Fruit fly (Drosophila melanogaster): ENCODE measurements around the gene CG32318.

CG32318 gene

DNA sequence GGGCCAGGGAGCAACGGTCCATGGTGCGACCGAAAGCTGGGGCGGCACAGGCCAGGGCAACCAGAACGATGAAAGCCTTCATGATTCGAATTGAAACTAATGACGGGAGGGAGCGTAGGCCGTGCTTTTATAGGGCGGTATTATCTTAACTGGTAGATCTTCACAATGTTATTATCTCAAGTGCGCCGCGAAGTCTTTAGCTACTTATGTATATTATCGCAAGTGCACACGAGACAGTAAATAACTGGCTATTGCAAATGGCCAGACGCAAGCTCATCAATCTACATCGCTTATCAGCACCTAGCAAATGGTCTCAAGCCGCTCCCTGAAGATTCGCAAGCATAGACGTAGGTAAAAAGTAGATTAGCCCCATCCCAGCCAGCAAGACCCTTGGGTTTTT is 35.6 kb downstream of the CG32318 start, which contains the start of gene LysD:
Gene LysD (minus strand): TSS at position 101 of the 400 bp plus-strand sequence.
- TF ChIP-seq Vsx2 (GFP tag; optimal IDR thresholded peaks at IDR 0.05; ENCODE audit: partially characterized antibody) (no peak), Dif (GFP tag; optimal IDR thresholded peaks at IDR 0.05; ENCODE audit: partially characterized antibody) (no peak), dmrt93B (GFP tag; optimal IDR thresholded peaks at IDR 0.05) (no peak), woc (GFP tag; optimal IDR thresholded peaks at IDR 0.05) (no peak), Hnf4 (GFP tag; optimal IDR thresholded peaks at IDR 0.05) (no peak), tai (GFP tag; optimal IDR thresholded peaks at IDR 0.05) (no peak), sv (GFP tag; optimal IDR thresholded peaks at IDR 0.05) (no peak), ey (GFP tag; optimal IDR thresholded peaks at IDR 0.05) (no peak), dl (GFP tag; optimal IDR thresholded peaks at IDR 0.05; ENCODE audit: insufficient read depth in 1 of 2, partially characterized antibody in 2 of 2) (no peak), Jra (GFP tag; optimal IDR thresholded peaks at IDR 0.05) (no peak), GATAd (GFP tag; optimal IDR thresholded peaks at IDR 0.05) (no peak), brk (GFP tag; optimal IDR thresholded peaks at IDR 0.05) (no peak), foxo (GFP tag; optimal IDR thresholded peaks at IDR 0.05) (no peak), OdsH (GFP tag; optimal IDR thresholded peaks at IDR 0.05) (no peak), Sp1 (GFP tag; optimal IDR thresholded peaks at IDR 0.05) (no peak), HLH106 (tag; optimal IDR thresholded peaks at IDR 0.05) (no peak), fru (GFP tag; optimal IDR thresholded peaks at IDR 0.05) (no peak)

DNA sequence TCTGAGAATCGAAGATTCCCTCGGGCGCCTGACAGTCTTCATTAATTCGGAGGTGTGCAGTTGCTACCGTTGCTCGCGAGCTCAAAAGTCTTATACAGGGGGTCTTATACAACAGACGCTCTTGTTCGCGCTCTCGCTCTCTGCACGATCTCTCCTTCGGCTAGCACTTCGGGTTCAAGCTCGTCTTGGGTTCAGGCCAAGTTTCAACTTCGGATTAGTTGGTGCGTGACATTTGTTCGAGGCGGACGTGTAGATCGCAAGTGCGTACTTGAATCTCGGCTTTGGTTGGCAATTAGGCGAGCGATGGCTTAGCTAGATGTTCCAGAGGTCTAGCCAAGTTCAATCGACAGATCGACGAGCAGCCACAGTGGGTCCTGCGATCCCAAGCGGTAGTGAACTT is 38.5 kb downstream of the CG32318 start:
- TF ChIP-seq Sp1 (GFP tag; optimal IDR thresholded peaks at IDR 0.05) (no peak), Abd-B (GFP tag; optimal IDR thresholded peaks at IDR 0.05) (no peak), GATAd (GFP tag; optimal IDR thresholded peaks at IDR 0.05) (no peak), dsf (GFP tag; optimal IDR thresholded peaks at IDR 0.05; ENCODE audit: borderline replicate concordance) (no peak), brk (GFP tag; optimal IDR thresholded peaks at IDR 0.05) (no peak), br (GFP tag; optimal IDR thresholded peaks at IDR 0.05) (no peak), ey (GFP tag; optimal IDR thresholded peaks at IDR 0.05) (no peak), dl (GFP tag; optimal IDR thresholded peaks at IDR 0.05; ENCODE audit: insufficient read depth in 1 of 2, partially characterized antibody in 2 of 2) (peak in 1 of 2 experiments; percentile 1), sv (GFP tag; optimal IDR thresholded peaks at IDR 0.05) (no peak), Dif (GFP tag; optimal IDR thresholded peaks at IDR 0.05; ENCODE audit: partially characterized antibody) (peak; percentile 36), rgr (GFP tag; optimal IDR thresholded peaks at IDR 0.05) (no peak), woc (GFP tag; optimal IDR thresholded peaks at IDR 0.05) (no peak)

DNA sequence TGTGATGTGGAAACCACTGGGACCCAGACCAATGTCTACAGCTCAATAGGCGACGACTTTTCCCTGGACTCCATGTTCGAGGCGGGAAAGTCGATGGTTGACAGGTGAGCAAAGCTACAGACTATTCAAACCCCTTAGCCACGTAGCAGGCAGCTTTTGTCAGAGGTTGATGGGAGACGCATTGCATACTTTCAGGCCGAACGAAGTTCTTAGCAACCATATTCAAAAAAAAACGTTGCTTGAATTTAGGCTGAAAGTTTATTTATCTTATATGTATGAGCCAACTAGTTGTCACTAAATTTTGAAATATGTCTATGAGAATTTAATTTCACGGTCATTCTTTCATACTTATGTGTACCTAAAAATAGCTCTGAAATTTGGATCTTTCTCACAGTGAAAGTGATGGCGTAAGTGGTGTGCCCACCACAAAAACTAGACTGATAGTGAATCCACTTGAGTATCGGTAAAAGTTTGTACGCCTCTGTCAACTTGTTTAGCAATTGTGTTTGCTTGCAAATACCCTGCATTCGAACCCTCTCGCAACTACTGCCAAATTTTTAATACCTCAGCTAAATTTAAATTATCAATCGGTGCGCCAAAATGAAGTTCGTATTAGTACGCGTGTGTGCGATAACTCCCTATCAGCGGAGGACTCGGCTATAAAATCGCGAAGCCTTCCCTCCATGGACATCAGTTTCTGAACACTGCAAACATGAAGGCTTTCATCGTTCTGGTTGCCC is 39.9 kb downstream of the CG32318 start, which contains the start of gene LysB:
Gene LysB (plus strand): TSS at position 690 of the 740 bp plus-strand sequence.
- TF ChIP-seq Myc (optimal IDR thresholded peaks at IDR 0.05) = peak; percentile 85
- TF ChIP-seq N (GFP tag; optimal IDR thresholded peaks at IDR 0.05) = peak; percentile 11
- TF ChIP-seq dl (GFP tag; optimal IDR thresholded peaks at IDR 0.05; ENCODE audit: insufficient read depth in 1 of 2, partially characterized antibody in 2 of 2) = peak; percentile 64 to 80
- TF ChIP-seq Hr78 (GFP tag; optimal IDR thresholded peaks at IDR 0.05) = no peak
- TF ChIP-seq Dif (GFP tag; optimal IDR thresholded peaks at IDR 0.05; ENCODE audit: partially characterized antibody) = peak; percentile 96
- TF ChIP-seq Rel (GFP tag; optimal IDR thresholded peaks at IDR 0.05) = no peak
- peak; percentile 18 for TF ChIP-seq Rel (tag; optimal IDR thresholded peaks at IDR 0.05)
- no peak for TF ChIP-seq GATAd (GFP tag; optimal IDR thresholded peaks at IDR 0.05)
- peak; percentile 86 for TF ChIP-seq Vsx2 (GFP tag; optimal IDR thresholded peaks at IDR 0.05; ENCODE audit: partially characterized antibody)

DNA sequence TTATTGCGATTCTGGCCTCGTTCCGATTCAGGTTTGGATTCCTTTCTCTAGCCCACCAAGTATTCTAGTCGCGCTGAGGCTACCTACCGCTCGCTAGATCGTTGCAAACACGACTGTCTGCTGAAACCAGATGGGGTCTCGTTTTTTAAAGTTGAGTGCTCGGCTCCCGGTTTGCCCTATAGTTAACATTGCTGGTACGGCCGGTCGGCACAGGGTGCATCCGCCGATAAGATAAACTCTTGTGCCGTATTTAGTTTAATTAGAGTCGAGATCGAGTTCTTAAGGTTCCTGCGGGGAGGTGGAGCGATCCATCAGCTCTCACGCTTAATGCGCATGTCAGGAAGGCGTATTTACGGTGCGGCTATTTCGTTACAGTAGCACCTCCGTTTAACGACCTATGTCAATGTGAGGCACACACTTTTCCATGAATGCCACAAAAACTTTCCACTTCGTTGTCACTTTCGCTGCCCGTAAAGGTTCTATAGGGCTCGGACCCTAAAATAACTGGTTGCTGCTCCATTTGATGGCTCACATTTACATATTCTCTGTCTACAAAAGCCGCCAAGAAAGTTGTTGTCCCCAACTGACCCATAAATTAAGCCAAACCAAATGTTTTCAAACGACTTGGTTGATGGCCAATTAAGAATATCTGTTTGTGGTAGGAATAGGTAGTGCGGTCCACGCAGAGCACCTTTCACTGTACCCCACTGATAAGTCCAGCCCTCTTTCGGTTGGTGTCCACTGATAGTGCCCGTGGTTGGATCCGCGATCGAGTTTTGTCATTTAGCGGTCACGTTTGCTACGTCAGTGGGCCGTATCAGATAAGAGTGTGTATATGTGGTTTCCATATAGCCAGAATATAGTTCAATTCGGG is 41.8 kb downstream of the CG32318 start, which contains the start of gene CG9119:
Gene CG9119 (minus strand): TSS at position 122 of the 874 bp plus-strand sequence.
- TF ChIP-seq psq (GFP tag; optimal IDR thresholded peaks at IDR 0.05) (peak; percentile 6), Vsx2 (GFP tag; optimal IDR thresholded peaks at IDR 0.05; ENCODE audit: partially characterized antibody) (no peak), CG9705 (GFP tag; optimal IDR thresholded peaks at IDR 0.05) (no peak), ey (GFP tag; optimal IDR thresholded peaks at IDR 0.05) (peak; percentile 59), fru (GFP tag; optimal IDR thresholded peaks at IDR 0.05) (peak; percentile 72), Dfd (GFP tag; optimal IDR thresholded peaks at IDR 0.05) (no peak), Sp1 (GFP tag; optimal IDR thresholded peaks at IDR 0.05) (peak; percentile 28), foxo (GFP tag; optimal IDR thresholded peaks at IDR 0.05) (peak in 1 of 2 experiments; percentile 61), Mio (GFP tag; optimal IDR thresholded peaks at IDR 0.05) (no peak), dsf (GFP tag; optimal IDR thresholded peaks at IDR 0.05; ENCODE audit: borderline replicate concordance) (no peak), h (GFP tag; optimal IDR thresholded peaks at IDR 0.05) (peak; percentile 59), rgr (GFP tag; optimal IDR thresholded peaks at IDR 0.05) (peak; percentile 27), Myc (optimal IDR thresholded peaks at IDR 0.05) (no peak), tai (GFP tag; optimal IDR thresholded peaks at IDR 0.05) (no peak), Hr83 (GFP tag; optimal IDR thresholded peaks at IDR 0.05; ENCODE audit: poor library complexity, severe bottlenecking) (no peak), woc (GFP tag; optimal IDR thresholded peaks at IDR 0.05) (no peak), Hnf4 (GFP tag; optimal IDR thresholded peaks at IDR 0.05) (no peak), usp (GFP tag; optimal IDR thresholded peaks at IDR 0.05) (no peak), Hr78 (GFP tag; optimal IDR thresholded peaks at IDR 0.05) (no peak), br (GFP tag; optimal IDR thresholded peaks at IDR 0.05) (peak; percentile 52), dmrt93B (GFP tag; optimal IDR thresholded peaks at IDR 0.05) (peak; percentile 34), Jra (GFP tag; optimal IDR thresholded peaks at IDR 0.05) (no peak), sage (GFP tag; optimal IDR thresholded peaks at IDR 0.05) (no peak), GATAd (GFP tag; optimal IDR thresholded peaks at IDR 0.05) (no peak), OdsH (GFP tag; optimal IDR thresholded peaks at IDR 0.05) (peak; percentile 46), lola (GFP tag; optimal IDR thresholded peaks at IDR 0.05) (no peak), Dif (GFP tag; optimal IDR thresholded peaks at IDR 0.05; ENCODE audit: partially characterized antibody) (no peak), N (GFP tag; optimal IDR thresholded peaks at IDR 0.05) (no peak), dl (GFP tag; optimal IDR thresholded peaks at IDR 0.05; ENCODE audit: insufficient read depth in 1 of 2, partially characterized antibody in 2 of 2) (no peak), sv (GFP tag; optimal IDR thresholded peaks at IDR 0.05) (peak; percentile 40)

All from whole organism, wandering third instar larva.